Worm (Caenorhabditis elegans) whole organism, L2 larva: ENCODE data around the gene cyp-25A4.

Source experiments
- ZK546.5 ChIP-seq: sonication (generic microtip); optimal IDR thresholded peaks from 2 replicates; lab custom pipeline; 2017; ENCODE audit warnings: missing biosample characterization, missing genetic modification characterization
- ama-1 ChIP-seq: fragments of 150-350 bp; optimal IDR thresholded peaks from 2 replicates; lab custom pipeline; 2018; ENCODE audit warnings: inconsistent platforms
- ceh-82 ChIP-seq: fragments of 150-350 bp; optimal IDR thresholded peaks from 2 replicates; lab custom pipeline; 2014; ENCODE audit warnings: missing biosample characterization, missing genetic modification characterization
- dmd-4 ChIP-seq: sonication (generic microtip); optimal IDR thresholded peaks from 2 replicates; lab custom pipeline; 2017; ENCODE audit warnings: missing biosample characterization, missing genetic modification characterization
- egl-27 ChIP-seq: sonication (generic microtip); optimal IDR thresholded peaks from 3 replicates; lab custom pipeline; 2017; ENCODE audit warnings: missing biosample characterization, missing genetic modification reagents, missing genetic modification characterization
- elt-3 ChIP-seq: sonication (generic microtip); optimal IDR thresholded peaks from 2 replicates; lab custom pipeline; 2017; ENCODE audit warnings: missing biosample characterization, missing genetic modification characterization
- mbf-1 ChIP-seq: sonication (generic microtip); optimal IDR thresholded peaks from 2 replicates; lab custom pipeline; 2017; ENCODE audit warnings: missing biosample characterization, missing genetic modification characterization
- nhr-237 ChIP-seq: fragments of 150-350 bp; optimal IDR thresholded peaks from 2 replicates; lab custom pipeline; 2014; ENCODE audit warnings: missing biosample characterization, missing genetic modification characterization
- snpc-4 ChIP-seq: fragments of 150-350 bp; optimal IDR thresholded peaks from 2 replicates; lab custom pipeline; 2014; ENCODE audit warnings: missing biosample characterization, missing genetic modification characterization
- unc-39 ChIP-seq: fragments of 150-350 bp; optimal IDR thresholded peaks from 2 replicates; lab custom pipeline; 2014; ENCODE audit warnings: missing biosample characterization, missing genetic modification characterization
- unc-62 ChIP-seq: fragments of 150-350 bp; optimal IDR thresholded peaks from 2 replicates; lab custom pipeline; 2014; ENCODE audit warnings: missing biosample characterization, missing genetic modification reagents, missing genetic modification characterization
- ztf-11 ChIP-seq: sonication (generic microtip); optimal IDR thresholded peaks from 2 replicates; lab custom pipeline; 2017; ENCODE audit warnings: missing biosample characterization, missing genetic modification characterization
- ztf-4 ChIP-seq: fragments of 150-350 bp; optimal IDR thresholded peaks from 2 replicates; lab custom pipeline; 2014; ENCODE audit warnings: missing biosample characterization, missing genetic modification characterization

DNA sequence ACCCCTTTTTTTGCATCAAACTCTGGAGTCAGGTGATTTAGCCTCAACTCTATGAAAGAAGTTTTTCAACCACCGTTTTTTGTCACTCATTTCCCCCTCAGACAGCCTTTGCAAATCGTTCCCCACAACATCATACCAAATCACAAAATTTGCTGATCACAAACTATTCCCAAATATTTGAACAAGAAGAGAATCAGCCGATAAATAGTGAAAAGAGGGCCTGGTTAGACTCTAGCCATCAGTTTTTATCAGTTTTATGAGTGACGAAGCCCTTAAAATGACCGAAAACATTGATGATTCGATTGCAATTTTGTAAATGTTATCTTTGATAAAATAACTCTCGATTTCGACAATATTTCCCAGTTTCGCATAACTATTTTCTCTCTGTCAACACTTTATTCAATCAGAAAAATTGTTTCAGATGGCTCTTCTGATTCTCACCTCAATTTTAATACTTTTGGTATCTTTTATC, 17.0 kb downstream of the cyp-25A4 start, which contains the start of gene cyp-25A2:
- TF ChIP-seq elt-3 (tag; lab: Kevin White, UChicago): no peak
- TF ChIP-seq snpc-4 (tag; lab: Kevin White, UChicago): no peak
- no peak for TF ChIP-seq ZK546.5 (tag; lab: Kevin White, UChicago)
- TF ChIP-seq ztf-4 (tag; lab: Kevin White, UChicago): no peak
- no peak for TF ChIP-seq ama-1 (lab: Kevin White, UChicago)
- TF ChIP-seq mbf-1: no peak
- TF ChIP-seq unc-62 (GFP tag; lab: Kevin White, UChicago): no peak
- TF ChIP-seq ztf-11 (tag; lab: Kevin White, UChicago): no peak
- no peak for TF ChIP-seq nhr-237 (tag; lab: Kevin White, UChicago)
- TF ChIP-seq unc-39 (tag; lab: Kevin White, UChicago): no peak
- no peak for TF ChIP-seq ceh-82 (tag; lab: Kevin White, UChicago)
- TF ChIP-seq dmd-4 (tag; lab: Kevin White, UChicago): no peak
- no peak for TF ChIP-seq egl-27 (tag; lab: Kevin White, UChicago)
